In the genomic region with DNA sequence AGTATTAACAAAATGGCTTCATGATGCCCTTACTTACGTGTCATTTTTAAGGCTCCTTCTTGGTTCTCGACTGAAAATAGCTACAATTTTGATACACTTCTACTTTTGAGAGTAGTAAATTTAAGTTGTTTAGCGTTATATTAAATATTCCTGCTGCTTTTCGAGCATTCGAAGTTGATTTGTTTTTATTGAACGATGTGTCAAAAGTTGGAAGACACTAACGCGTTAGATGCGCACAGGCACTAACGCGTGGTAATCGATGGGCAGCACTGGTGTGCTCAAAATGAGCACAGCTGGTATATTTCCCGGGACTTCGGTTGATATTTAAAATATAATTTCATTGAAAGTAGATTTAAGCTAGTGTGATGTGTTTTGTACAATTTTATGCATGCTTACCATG, we compare ENCODE assay signal across 1 fruit fly cellular context.
TF ChIP-seq lines count a peak whose summit lies in the region.

A gene (minus strand): TSS at position 369 of the 400 bp plus-strand sequence.

TF ChIP-seq in whole organism, embryonic, 481 proteins besides CTCF, POLR2A, EP300 and RAD21 (continued from another document):
- TF ChIP-seq CG4328 (GFP tag; optimal IDR thresholded peaks at IDR 0.05; lab: Kevin White, UChicago): no peak
- TF ChIP-seq CG15269 (tag; optimal IDR thresholded peaks at IDR 0.05; lab: Kevin White, UChicago): no peak
- TF ChIP-seq sqz (GFP tag; optimal IDR thresholded peaks at IDR 0.05; lab: Kevin White, UChicago): no peak
- no peak for TF ChIP-seq Mad (GFP tag; optimal IDR thresholded peaks at IDR 0.05; lab: Kevin White, UChicago)
- TF ChIP-seq CG15601 (tag; optimal IDR thresholded peaks at IDR 0.05; lab: Kevin White, UChicago): peak; percentile 68
- no peak for TF ChIP-seq ttk (GFP tag; IDR thresholded peaks at IDR 0.05; lab: Robert Waterston, UW)
- TF ChIP-seq CG34422 (GFP tag; IDR thresholded peaks at IDR 0.05; lab: Robert Waterston, UW): no peak
- no peak for TF ChIP-seq Six4 (GFP tag; optimal IDR thresholded peaks at IDR 0.05; lab: Kevin White, UChicago)
- no peak for TF ChIP-seq Drgx (GFP tag; IDR thresholded peaks at IDR 0.05; lab: Robert Waterston, UW)
- TF ChIP-seq cad (GFP tag; optimal IDR thresholded peaks at IDR 0.05; lab: Kevin White, UChicago): no peak
- TF ChIP-seq schlank (tag; optimal IDR thresholded peaks at IDR 0.05; lab: Kevin White, UChicago): no peak
- no peak for TF ChIP-seq Scr (GFP tag; IDR thresholded peaks at IDR 0.05; lab: Robert Waterston, UW; ENCODE audit: partially characterized antibody)
- no peak for TF ChIP-seq Nf-YB (GFP tag; optimal IDR thresholded peaks at IDR 0.05; lab: Kevin White, UChicago)
- no peak for TF ChIP-seq CG7745 (tag; optimal IDR thresholded peaks at IDR 0.05; lab: Kevin White, UChicago)
- TF ChIP-seq pzg (GFP tag; optimal IDR thresholded peaks at IDR 0.05; lab: Kevin White, UChicago): peak; percentile 95
- no peak for TF ChIP-seq ranshi (GFP tag; IDR thresholded peaks at IDR 0.05; lab: Robert Waterston, UW)
- TF ChIP-seq Dp (GFP tag; optimal IDR thresholded peaks at IDR 0.05; lab: Kevin White, UChicago): peak; percentile 88
- TF ChIP-seq CG12071 (GFP tag; optimal IDR thresholded peaks at IDR 0.05; lab: Kevin White, UChicago): no peak
- no peak for TF ChIP-seq slbo (GFP tag; IDR thresholded peaks at IDR 0.05; lab: Robert Waterston, UW)
- no peak for TF ChIP-seq CG3281 (GFP tag; optimal IDR thresholded peaks at IDR 0.05; lab: Kevin White, UChicago)
- no peak for TF ChIP-seq yki (optimal IDR thresholded peaks at IDR 0.05; lab: Kevin White, UChicago)
- peak; percentile 62 for TF ChIP-seq CG15514 (GFP tag; optimal IDR thresholded peaks at IDR 0.05; lab: Kevin White, UChicago)
- TF ChIP-seq Bteb2 (GFP tag; optimal IDR thresholded peaks at IDR 0.05; lab: Kevin White, UChicago): no peak
- no peak for TF ChIP-seq Chrac-16 (GFP tag; optimal IDR thresholded peaks at IDR 0.05; lab: Kevin White, UChicago)
- no peak for TF ChIP-seq dysf (GFP tag; IDR thresholded peaks at IDR 0.05; lab: Robert Waterston, UW)
- TF ChIP-seq CG1832 (GFP tag; optimal IDR thresholded peaks at IDR 0.05; lab: Kevin White, UChicago): no peak
- TF ChIP-seq seq (GFP tag; IDR thresholded peaks at IDR 0.05; lab: Robert Waterston, UW): no peak
- TF ChIP-seq CG12299 (tag; optimal IDR thresholded peaks at IDR 0.05; lab: Kevin White, UChicago): no peak
- TF ChIP-seq sisA (GFP tag; IDR thresholded peaks at IDR 0.05; lab: Robert Waterston, UW): no peak
- no peak for TF ChIP-seq CG4820 (GFP tag; optimal IDR thresholded peaks at IDR 0.05; lab: Kevin White, UChicago)
- TF ChIP-seq Rx (GFP tag; IDR thresholded peaks at IDR 0.05; lab: Robert Waterston, UW): no peak
- TF ChIP-seq dmrt99B (tag; optimal IDR thresholded peaks at IDR 0.05; lab: Kevin White, UChicago): no peak
- TF ChIP-seq CG10267 (tag; optimal IDR thresholded peaks at IDR 0.05; lab: Kevin White, UChicago): peak; percentile 42
- no peak for TF ChIP-seq Dad (GFP tag; optimal IDR thresholded peaks at IDR 0.05; lab: Kevin White, UChicago)
- TF ChIP-seq MBD-R2 (GFP tag; IDR thresholded peaks at IDR 0.05; lab: Robert Waterston, UW): peak; percentile 83
- peak; percentile 62 for TF ChIP-seq YL-1 (GFP tag; optimal IDR thresholded peaks at IDR 0.05; lab: Kevin White, UChicago)
- TF ChIP-seq nom (GFP tag; optimal IDR thresholded peaks at IDR 0.05; lab: Kevin White, UChicago): no peak
- TF ChIP-seq CG14667 (GFP tag; IDR thresholded peaks at IDR 0.05; lab: Robert Waterston, UW): no peak
- no peak for TF ChIP-seq CG4730 (GFP tag; IDR thresholded peaks at IDR 0.05; lab: Robert Waterston, UW)
- no peak for TF ChIP-seq CG15011 (GFP tag; optimal IDR thresholded peaks at IDR 0.05; lab: Kevin White, UChicago)
- TF ChIP-seq ato (GFP tag; IDR thresholded peaks at IDR 0.05; lab: Robert Waterston, UW; ENCODE audit: partially characterized antibody): no peak
- no peak for TF ChIP-seq PHDP (tag; optimal IDR thresholded peaks at IDR 0.05; lab: Kevin White, UChicago)
- TF ChIP-seq lilli (GFP tag; optimal IDR thresholded peaks at IDR 0.05; lab: Kevin White, UChicago): peak; percentile 21
- no peak for TF ChIP-seq cwo (GFP tag; optimal IDR thresholded peaks at IDR 0.05; lab: Kevin White, UChicago)
- no peak for TF ChIP-seq CG13296 (GFP tag; optimal IDR thresholded peaks at IDR 0.05; lab: Kevin White, UChicago)
- TF ChIP-seq CG1233 (GFP tag; optimal IDR thresholded peaks at IDR 0.05; lab: Kevin White, UChicago): no peak
- TF ChIP-seq zen2 (GFP tag; IDR thresholded peaks at IDR 0.05; lab: Robert Waterston, UW; ENCODE audit: partially characterized antibody): no peak
- TF ChIP-seq CG30403 (GFP tag; optimal IDR thresholded peaks at IDR 0.05; lab: Kevin White, UChicago): no peak
- TF ChIP-seq CG15479 (GFP tag; optimal IDR thresholded peaks at IDR 0.05; lab: Kevin White, UChicago): peak; percentile 10
- TF ChIP-seq CG9817 (tag; optimal IDR thresholded peaks at IDR 0.05; lab: Kevin White, UChicago): no peak
- TF ChIP-seq dati (GFP tag; IDR thresholded peaks at IDR 0.05; lab: Robert Waterston, UW): no peak
- TF ChIP-seq Rfx (GFP tag; IDR thresholded peaks at IDR 0.05; lab: Robert Waterston, UW): no peak
- TF ChIP-seq Usf (GFP tag; optimal IDR thresholded peaks at IDR 0.05; lab: Kevin White, UChicago): no peak
- peak; percentile 44 for TF ChIP-seq CG17829 (tag; optimal IDR thresholded peaks at IDR 0.05; lab: Kevin White, UChicago)
